Fruit fly (Drosophila melanogaster): ENCODE results near the gene Prp3.

DNA sequence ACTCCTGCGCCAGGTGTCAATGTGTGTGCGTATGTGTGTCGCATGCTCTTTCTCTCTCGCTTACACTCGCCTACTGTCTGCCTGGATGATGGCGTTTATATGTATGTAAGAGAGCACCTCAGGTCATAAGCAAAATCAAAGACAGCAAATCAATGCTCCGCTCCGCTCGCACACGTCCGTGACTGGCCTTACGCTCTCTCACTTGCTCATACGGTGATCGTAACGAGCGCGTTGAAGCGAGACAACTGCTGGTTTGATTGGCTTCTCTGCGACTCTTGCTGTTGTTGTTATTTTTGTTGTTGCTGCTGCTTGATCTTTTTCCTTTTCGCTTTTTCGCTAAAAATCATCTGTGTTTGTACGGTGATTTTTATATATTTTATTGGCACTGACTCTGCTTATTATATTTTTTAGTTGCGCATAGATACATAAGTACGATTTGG lies 14.5 kb upstream of the Prp3 start:
- TF ChIP-seq dac (GFP tag; optimal IDR thresholded peaks at IDR 0.05), result no peak
- TF ChIP-seq fd59A (GFP tag; optimal IDR thresholded peaks at IDR 0.05), result no peak
- no peak for TF ChIP-seq Hr38 (GFP tag; optimal IDR thresholded peaks at IDR 0.05)
- no peak for TF ChIP-seq CG6276 (GFP tag; optimal IDR thresholded peaks at IDR 0.05)
- TF ChIP-seq CG11902 (GFP tag; optimal IDR thresholded peaks at IDR 0.05), result no peak
- no peak for TF ChIP-seq CG9139 (GFP tag; optimal IDR thresholded peaks at IDR 0.05)
- no peak for TF ChIP-seq Eip93F (GFP tag; optimal IDR thresholded peaks at IDR 0.05)
- peak; percentile 69 for TF ChIP-seq fkh (GFP tag; optimal IDR thresholded peaks at IDR 0.05)
- no peak for TF ChIP-seq CG10669 (GFP tag; optimal IDR thresholded peaks at IDR 0.05)
- no peak for TF ChIP-seq CG4318 (GFP tag; optimal IDR thresholded peaks at IDR 0.05)
- no peak for TF ChIP-seq CG11762 (GFP tag; optimal IDR thresholded peaks at IDR 0.05; ENCODE audit: insufficient read depth)
- no peak for TF ChIP-seq Sox102F (GFP tag; optimal IDR thresholded peaks at IDR 0.05)
